Worm (Caenorhabditis elegans): ENCODE results near the gene lron-15.

The lron-15 gene

DNA sequence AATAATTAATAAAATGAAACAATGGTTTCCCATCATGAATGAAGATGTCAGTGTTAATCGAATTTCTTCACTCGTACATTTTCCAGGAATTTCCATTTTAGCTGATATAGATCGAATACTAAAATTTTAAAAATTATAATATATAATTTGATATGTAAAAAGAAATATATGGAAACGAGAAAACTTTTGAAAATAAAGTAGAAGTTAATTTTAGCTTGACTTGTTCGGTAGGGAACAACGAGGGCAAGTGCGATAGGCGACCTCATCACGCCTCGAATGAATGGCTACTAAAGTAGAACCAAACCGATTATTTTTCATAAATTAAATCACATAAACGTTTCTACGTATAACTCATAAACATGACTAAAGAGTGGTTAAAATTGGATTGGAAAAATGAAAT lies 33.7 kb upstream of the lron-15 start, which contains the start of gene sra-31:
sra-31 (minus strand) TSS at position 101 of the 400 bp plus-strand sequence.
- TF ChIP-seq cog-1 (tag; optimal IDR thresholded peaks at IDR 0.05) (no peak), flt-1 (GFP tag; IDR thresholded peaks at IDR 0.05) (no peak), ztf-23 (GFP tag; IDR thresholded peaks at IDR 0.05) (no peak), ztf-29 (GFP tag; IDR thresholded peaks at IDR 0.05) (no peak), ref-1 (GFP tag; conservative IDR thresholded peaks at IDR 0.05) (no peak), klf-2 (GFP tag; conservative IDR thresholded peaks at IDR 0.05) (no peak), T22C8.4 (GFP tag; IDR thresholded peaks at IDR 0.05) (no peak), med-1 (GFP tag; optimal IDR thresholded peaks at IDR 0.05; ENCODE audit: insufficient read depth) (no peak), tab-1 (GFP tag; IDR thresholded peaks at IDR 0.05) (no peak)

DNA sequence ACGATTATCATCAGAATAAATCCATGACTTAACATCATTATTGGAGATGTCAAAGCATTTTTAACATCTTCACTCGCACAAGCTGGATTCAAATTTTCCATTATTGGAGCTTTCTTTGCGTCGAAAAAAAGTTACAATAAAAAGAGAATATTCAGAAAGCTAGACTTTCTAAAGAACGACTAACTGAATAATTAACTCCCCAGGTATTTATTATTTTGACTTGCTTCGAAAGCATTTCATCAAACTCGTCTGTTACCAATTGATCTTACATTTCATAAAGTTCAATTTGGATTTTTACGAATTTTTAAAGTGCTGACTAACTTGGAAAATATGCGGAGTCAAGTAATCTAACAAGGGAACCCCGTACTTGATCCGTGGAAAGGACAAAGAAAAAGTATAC lies 31.0 kb upstream of the lron-15 start, which contains the start of gene sra-29:
sra-29 (minus strand) TSS at position 101 of the 400 bp plus-strand sequence.
- TF ChIP-seq cog-1 (tag; optimal IDR thresholded peaks at IDR 0.05) (no peak), med-1 (GFP tag; optimal IDR thresholded peaks at IDR 0.05; ENCODE audit: insufficient read depth) (no peak), T22C8.4 (GFP tag; IDR thresholded peaks at IDR 0.05) (no peak), flt-1 (GFP tag; IDR thresholded peaks at IDR 0.05) (no peak), tab-1 (GFP tag; IDR thresholded peaks at IDR 0.05) (no peak), ref-1 (GFP tag; conservative IDR thresholded peaks at IDR 0.05) (no peak), ztf-23 (GFP tag; IDR thresholded peaks at IDR 0.05) (no peak), ztf-29 (GFP tag; IDR thresholded peaks at IDR 0.05) (no peak), klf-2 (GFP tag; conservative IDR thresholded peaks at IDR 0.05) (no peak)

DNA sequence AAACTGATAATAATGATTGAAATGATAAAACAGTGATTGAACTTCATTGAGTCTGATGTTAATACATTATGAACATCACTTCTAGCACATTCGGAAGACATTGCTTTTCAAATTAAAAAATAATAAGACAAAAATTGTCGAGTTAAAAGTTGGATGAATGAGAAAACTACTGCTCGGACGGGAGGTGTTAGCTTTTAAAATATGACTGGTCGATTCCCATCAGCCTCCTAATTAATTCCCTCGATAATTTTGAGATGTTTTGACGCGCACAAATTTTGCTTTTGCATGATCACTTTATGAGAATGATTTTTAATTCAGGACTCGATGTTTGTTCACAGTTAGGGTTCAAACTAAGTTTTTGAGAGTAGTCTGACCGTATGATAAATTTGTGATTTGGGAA lies 29.0 kb upstream of the lron-15 start, which contains the start of gene sra-28:
sra-28 (minus strand) TSS at position 101 of the 400 bp plus-strand sequence.
- TF ChIP-seq klf-2 (GFP tag; conservative IDR thresholded peaks at IDR 0.05) (no peak), ztf-23 (GFP tag; IDR thresholded peaks at IDR 0.05) (no peak), tab-1 (GFP tag; IDR thresholded peaks at IDR 0.05) (no peak), T22C8.4 (GFP tag; IDR thresholded peaks at IDR 0.05) (no peak), ztf-29 (GFP tag; IDR thresholded peaks at IDR 0.05) (no peak), cog-1 (tag; optimal IDR thresholded peaks at IDR 0.05) (no peak)

DNA sequence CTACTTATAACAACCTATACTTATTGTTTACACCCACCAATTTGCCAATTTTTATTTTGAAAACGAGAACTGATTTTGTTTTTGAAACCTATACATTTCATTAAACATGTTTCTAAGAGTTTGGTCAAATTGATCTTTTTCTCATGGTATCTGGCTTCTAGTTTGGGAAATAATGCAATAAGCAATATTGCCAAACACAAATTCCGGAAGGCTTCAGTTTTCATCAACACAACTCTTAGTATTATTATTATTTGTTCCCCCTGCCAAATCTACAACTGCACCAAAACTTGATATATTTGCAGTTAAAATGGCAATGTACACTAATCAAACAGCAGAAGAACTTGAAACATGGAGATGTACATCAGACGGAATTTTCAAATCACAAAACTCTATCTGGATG lies 24.0 kb upstream of the lron-15 start, which contains the start of gene sra-27:
sra-27 (plus strand) TSS at position 301 of the 400 bp plus-strand sequence.
- TF ChIP-seq ztf-23 (GFP tag; IDR thresholded peaks at IDR 0.05) (no peak), ref-1 (GFP tag; conservative IDR thresholded peaks at IDR 0.05) (no peak), klf-2 (GFP tag; conservative IDR thresholded peaks at IDR 0.05) (no peak), tab-1 (GFP tag; IDR thresholded peaks at IDR 0.05) (no peak), ztf-29 (GFP tag; IDR thresholded peaks at IDR 0.05) (no peak), cog-1 (tag; optimal IDR thresholded peaks at IDR 0.05) (no peak), med-1 (GFP tag; optimal IDR thresholded peaks at IDR 0.05; ENCODE audit: insufficient read depth) (no peak), T22C8.4 (GFP tag; IDR thresholded peaks at IDR 0.05) (no peak), flt-1 (GFP tag; IDR thresholded peaks at IDR 0.05) (no peak)

DNA sequence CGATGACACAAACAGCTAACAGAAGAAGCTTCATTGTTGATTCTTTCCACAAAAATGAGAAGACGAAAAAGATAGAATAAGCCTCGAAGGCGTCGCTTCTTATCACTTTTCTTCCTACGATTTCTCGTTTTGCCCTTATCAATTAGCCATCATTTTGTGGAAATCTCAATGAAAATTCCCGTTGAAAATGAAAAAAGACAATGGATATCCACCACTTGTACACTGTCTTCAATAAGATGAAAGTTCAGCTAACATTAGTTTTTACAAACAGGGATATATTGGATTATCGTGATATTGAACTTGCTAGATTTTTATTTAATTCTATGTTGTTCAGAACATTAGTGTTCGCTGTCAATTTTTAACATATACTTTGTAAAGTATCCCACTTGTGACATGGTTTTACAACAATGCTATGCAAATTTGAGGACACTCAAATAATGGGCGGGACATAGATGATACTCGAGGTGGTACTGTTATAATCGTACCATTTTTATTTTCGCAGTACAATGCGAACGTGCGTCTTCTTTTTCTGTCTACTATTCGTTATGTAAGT lies 22.0 kb upstream of the lron-15 start, which contains the start of the genes F18C5.5 and F18C5.9:
F18C5.5 (minus strand) TSS at position 101 of the 553 bp plus-strand sequence.
F18C5.9 (plus strand) TSS at position 503 of the 553 bp plus-strand sequence.
- no peak for TF ChIP-seq ztf-29 (GFP tag; IDR thresholded peaks at IDR 0.05)
- TF ChIP-seq ref-1 (GFP tag; conservative IDR thresholded peaks at IDR 0.05) = no peak
- TF ChIP-seq flt-1 (GFP tag; IDR thresholded peaks at IDR 0.05) = no peak
- no peak for TF ChIP-seq med-1 (GFP tag; optimal IDR thresholded peaks at IDR 0.05; ENCODE audit: insufficient read depth)
- TF ChIP-seq T22C8.4 (GFP tag; IDR thresholded peaks at IDR 0.05) = no peak
- TF ChIP-seq klf-2 (GFP tag; conservative IDR thresholded peaks at IDR 0.05) = no peak
- no peak for TF ChIP-seq ztf-23 (GFP tag; IDR thresholded peaks at IDR 0.05)
- no peak for TF ChIP-seq tab-1 (GFP tag; IDR thresholded peaks at IDR 0.05)
- no peak for TF ChIP-seq cog-1 (tag; optimal IDR thresholded peaks at IDR 0.05)

DNA sequence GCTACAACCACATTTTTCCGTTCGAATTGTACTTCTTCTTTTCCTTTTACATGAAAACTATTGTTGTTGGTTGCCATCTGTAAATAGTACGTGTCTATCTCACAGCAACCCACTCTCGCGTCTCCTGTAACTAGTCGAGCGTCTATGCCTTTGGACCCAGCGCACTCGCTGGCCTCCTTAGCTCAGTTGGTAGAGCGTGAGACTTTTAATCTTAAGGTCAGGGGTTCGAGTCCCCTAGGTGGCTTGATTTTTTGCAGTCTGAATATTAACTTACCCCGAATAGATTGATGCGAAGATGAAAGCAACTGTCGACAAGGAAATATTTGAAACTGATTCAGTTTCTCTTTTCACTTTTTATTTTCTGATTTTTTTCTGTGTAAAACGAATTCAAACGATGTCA lies 20.4 kb upstream of the lron-15 start, which contains the start of gene mpz-3:
mpz-3 (minus strand) TSS at position 320 of the 400 bp plus-strand sequence.
- peak; percentile 80; the same call in 1 of the 2 replicates for TF ChIP-seq ztf-23 (GFP tag; IDR thresholded peaks at IDR 0.05)
- peak; percentile 56; the same call in 1 of the 2 replicates for TF ChIP-seq ztf-29 (GFP tag; IDR thresholded peaks at IDR 0.05)
- TF ChIP-seq flt-1 (GFP tag; IDR thresholded peaks at IDR 0.05) = peak; percentile 86
- peak; percentile 82; the same call in 1 of the 2 replicates for TF ChIP-seq tab-1 (GFP tag; IDR thresholded peaks at IDR 0.05)
- TF ChIP-seq cog-1 (tag; optimal IDR thresholded peaks at IDR 0.05) = no peak
- peak; percentile 66 for TF ChIP-seq med-1 (GFP tag; optimal IDR thresholded peaks at IDR 0.05; ENCODE audit: insufficient read depth)
- TF ChIP-seq ref-1 (GFP tag; conservative IDR thresholded peaks at IDR 0.05) = peak; percentile 61
- TF ChIP-seq klf-2 (GFP tag; conservative IDR thresholded peaks at IDR 0.05) = no peak; the same call in none of the 2 replicates
- peak; percentile 67; the same call in 1 of the 2 replicates for TF ChIP-seq T22C8.4 (GFP tag; IDR thresholded peaks at IDR 0.05)

DNA sequence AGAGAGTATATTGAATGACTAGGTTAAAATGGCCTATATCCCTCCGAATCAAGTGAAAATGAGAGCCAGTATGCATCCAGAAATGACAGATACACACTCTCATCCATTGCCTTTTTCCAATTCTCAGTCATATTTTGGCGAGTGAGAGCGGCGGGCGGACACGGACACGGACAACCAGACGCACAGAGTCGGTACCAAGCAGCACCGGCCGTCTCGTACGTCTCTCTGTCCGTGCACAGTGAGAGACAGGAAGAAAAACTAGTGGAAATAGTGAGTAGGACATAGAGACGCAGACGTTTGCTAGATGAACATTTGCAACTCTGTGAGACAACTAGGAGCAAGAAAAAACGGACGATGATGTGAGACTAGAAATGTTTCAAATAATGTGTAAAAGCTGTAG lies 18.5 kb upstream of the lron-15 start:
- TF ChIP-seq tab-1 (GFP tag; IDR thresholded peaks at IDR 0.05) (no peak), cog-1 (tag; optimal IDR thresholded peaks at IDR 0.05) (peak; percentile 13)

DNA sequence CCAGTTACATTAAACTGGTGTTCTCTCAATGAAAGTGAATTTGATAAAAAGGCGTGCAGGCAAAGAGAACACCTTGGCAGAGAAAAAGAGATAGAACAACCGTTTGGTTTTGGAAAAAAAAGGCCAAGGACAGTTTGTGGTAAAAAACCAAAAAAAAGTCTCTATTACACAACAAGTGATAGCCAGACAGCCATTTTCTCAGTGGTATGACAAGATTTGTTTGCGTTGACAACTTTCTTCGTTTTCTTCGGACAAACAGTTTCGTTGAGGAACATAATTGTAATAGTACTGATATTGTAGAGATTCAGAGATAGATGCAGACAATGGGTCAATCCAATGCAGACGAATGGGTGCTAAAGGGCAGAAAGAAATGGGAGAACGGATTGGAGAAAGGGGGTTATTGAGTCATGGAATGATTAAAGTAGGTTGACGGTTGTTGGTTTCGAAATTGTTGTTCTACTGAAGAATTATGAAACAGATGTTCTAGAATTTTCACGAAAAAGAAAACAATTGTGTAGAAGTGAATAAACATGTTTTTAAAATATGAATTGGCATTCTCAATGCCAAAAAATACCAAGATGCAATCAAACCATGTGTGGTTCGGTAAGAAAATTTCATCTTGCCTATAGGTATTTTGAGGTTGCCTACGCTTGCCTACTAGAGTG lies 17.6 kb upstream of the lron-15 start:
- TF ChIP-seq flt-1 (GFP tag; IDR thresholded peaks at IDR 0.05) (no peak), tab-1 (GFP tag; IDR thresholded peaks at IDR 0.05) (no peak), T22C8.4 (GFP tag; IDR thresholded peaks at IDR 0.05) (no peak), med-1 (GFP tag; optimal IDR thresholded peaks at IDR 0.05; ENCODE audit: insufficient read depth) (no peak), ztf-23 (GFP tag; IDR thresholded peaks at IDR 0.05) (0 out of 2 replicates have a peak, but pooled peaks have one; percentile 50), klf-2 (GFP tag; conservative IDR thresholded peaks at IDR 0.05) (no peak), ztf-29 (GFP tag; IDR thresholded peaks at IDR 0.05) (no peak)

DNA sequence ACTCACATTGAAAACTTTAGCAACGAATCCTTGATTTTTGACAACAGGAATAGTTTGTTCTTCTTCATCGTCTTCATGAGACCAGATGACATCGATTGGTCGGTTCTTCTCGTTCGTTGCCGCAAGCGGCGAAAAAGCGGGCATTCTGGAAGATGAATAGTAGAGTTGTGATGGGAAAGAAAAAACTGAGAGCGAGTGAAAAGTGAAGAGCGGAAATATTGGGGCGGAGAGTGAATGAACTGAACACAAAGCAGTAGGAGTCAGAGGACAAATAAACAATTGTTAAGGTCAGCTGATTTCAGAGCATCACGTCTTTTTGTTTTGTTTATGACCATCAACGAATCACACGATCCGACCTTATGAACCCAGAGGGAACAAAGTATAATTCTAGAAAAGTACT lies 16.6 kb upstream of the lron-15 start, which contains the start of gene F18C5.10:
F18C5.10 (minus strand) TSS at position 145 of the 400 bp plus-strand sequence.
- TF ChIP-seq med-1 (GFP tag; optimal IDR thresholded peaks at IDR 0.05; ENCODE audit: insufficient read depth) (no peak), tab-1 (GFP tag; IDR thresholded peaks at IDR 0.05) (no peak)

Data from whole organism, midembryonic.